Fruit fly (Drosophila melanogaster): ENCODE data around the gene rho.

The rho gene

dm6 chr3L:1463547-1463946 is at the start of gene rho:
Gene rho, plus strand, starts transcription at chr3L:1463811.
- TF ChIP-seq CG8478 (optimal IDR thresholded peaks at IDR 0.05) (no peak), Dll (optimal IDR thresholded peaks at IDR 0.05) (peak; percentile 27), psq (optimal IDR thresholded peaks at IDR 0.05) (no peak), usp (GFP tag; optimal IDR thresholded peaks at IDR 0.05) (no peak), pan (optimal IDR thresholded peaks at IDR 0.05) (no peak), EcR (GFP tag; optimal IDR thresholded peaks at IDR 0.05) (no peak)

dm6 chr3L:1414032-1414431 is 49.6 kb upstream of the rho start:
- TF ChIP-seq Dll (optimal IDR thresholded peaks at IDR 0.05), result peak; percentile 8
- TF ChIP-seq CG8478 (optimal IDR thresholded peaks at IDR 0.05), result no peak

dm6 chr3L:1415931-1416330 is 47.7 kb upstream of the rho start, which contains the start of gene FucTD:
Gene FucTD, plus strand, starts transcription at chr3L:1416231.
- TF ChIP-seq EcR (GFP tag; optimal IDR thresholded peaks at IDR 0.05) (no peak), pan (optimal IDR thresholded peaks at IDR 0.05) (no peak), usp (GFP tag; optimal IDR thresholded peaks at IDR 0.05) (no peak), psq (optimal IDR thresholded peaks at IDR 0.05) (no peak), CG8478 (optimal IDR thresholded peaks at IDR 0.05) (no peak), Dll (optimal IDR thresholded peaks at IDR 0.05) (no peak)

- no peak for TF ChIP-seq pan (optimal IDR thresholded peaks at IDR 0.05)
- TF ChIP-seq usp (GFP tag; optimal IDR thresholded peaks at IDR 0.05), result no peak
- TF ChIP-seq EcR (GFP tag; optimal IDR thresholded peaks at IDR 0.05), result no peak
- TF ChIP-seq psq (optimal IDR thresholded peaks at IDR 0.05), result no peak
- TF ChIP-seq Dll (optimal IDR thresholded peaks at IDR 0.05), result no peak
- TF ChIP-seq CG8478 (optimal IDR thresholded peaks at IDR 0.05), result no peak
Measured at dm6 chr3L:1417898-1418297, 45.7 kb upstream of the rho start.

- TF ChIP-seq usp (GFP tag; optimal IDR thresholded peaks at IDR 0.05) (no peak), EcR (GFP tag; optimal IDR thresholded peaks at IDR 0.05) (no peak), pan (optimal IDR thresholded peaks at IDR 0.05) (no peak), Dll (optimal IDR thresholded peaks at IDR 0.05) (no peak), CG8478 (optimal IDR thresholded peaks at IDR 0.05) (no peak), psq (optimal IDR thresholded peaks at IDR 0.05) (no peak)
Measured at dm6 chr3L:1418821-1419220, 44.8 kb upstream of the rho start.

- TF ChIP-seq psq (optimal IDR thresholded peaks at IDR 0.05) (no peak), Dll (optimal IDR thresholded peaks at IDR 0.05) (no peak), pan (optimal IDR thresholded peaks at IDR 0.05) (no peak), EcR (GFP tag; optimal IDR thresholded peaks at IDR 0.05) (no peak)
Measured at dm6 chr3L:1419929-1420328, 43.7 kb upstream of the rho start.

dm6 chr3L:1420950-1421349 is 42.7 kb upstream of the rho start:
- no peak for TF ChIP-seq usp (GFP tag; optimal IDR thresholded peaks at IDR 0.05)
- no peak for TF ChIP-seq Dll (optimal IDR thresholded peaks at IDR 0.05)
- no peak for TF ChIP-seq psq (optimal IDR thresholded peaks at IDR 0.05)
- TF ChIP-seq CG8478 (optimal IDR thresholded peaks at IDR 0.05), result no peak
- TF ChIP-seq EcR (GFP tag; optimal IDR thresholded peaks at IDR 0.05), result no peak

- TF ChIP-seq pan (optimal IDR thresholded peaks at IDR 0.05), result no peak
Measured at dm6 chr3L:1423371-1423770, 40.2 kb upstream of the rho start, which contains the start of gene CG9173. Gene CG9173, minus strand, starts transcription at chr3L:1423471.

- TF ChIP-seq EcR (GFP tag; optimal IDR thresholded peaks at IDR 0.05) (no peak), pan (optimal IDR thresholded peaks at IDR 0.05) (no peak), Dll (optimal IDR thresholded peaks at IDR 0.05) (no peak), psq (optimal IDR thresholded peaks at IDR 0.05) (no peak), usp (GFP tag; optimal IDR thresholded peaks at IDR 0.05) (no peak), CG8478 (optimal IDR thresholded peaks at IDR 0.05) (no peak)
Measured at dm6 chr3L:1424488-1424887, 39.1 kb upstream of the rho start.

dm6 chr3L:1431489-1432053 is 32.0 kb upstream of the rho start:
- TF ChIP-seq usp (GFP tag; optimal IDR thresholded peaks at IDR 0.05) (no peak), Dll (optimal IDR thresholded peaks at IDR 0.05) (no peak)

dm6 chr3L:1437772-1438171 is 25.8 kb upstream of the rho start, which contains the start of gene SA2:
Gene SA2, minus strand, starts transcription at chr3L:1437872.
- TF ChIP-seq pan (optimal IDR thresholded peaks at IDR 0.05), result no peak
- TF ChIP-seq EcR (GFP tag; optimal IDR thresholded peaks at IDR 0.05), result no peak

- no peak for TF ChIP-seq CG8478 (optimal IDR thresholded peaks at IDR 0.05)
- TF ChIP-seq Dll (optimal IDR thresholded peaks at IDR 0.05), result no peak
- TF ChIP-seq psq (optimal IDR thresholded peaks at IDR 0.05), result no peak
- TF ChIP-seq EcR (GFP tag; optimal IDR thresholded peaks at IDR 0.05), result no peak
- no peak for TF ChIP-seq usp (GFP tag; optimal IDR thresholded peaks at IDR 0.05)
- no peak for TF ChIP-seq pan (optimal IDR thresholded peaks at IDR 0.05)
Measured at dm6 chr3L:1440999-1441398, 22.6 kb upstream of the rho start.

dm6 chr3L:1442309-1442708 is 21.3 kb upstream of the rho start:
- TF ChIP-seq Dll (optimal IDR thresholded peaks at IDR 0.05), result no peak
- no peak for TF ChIP-seq CG8478 (optimal IDR thresholded peaks at IDR 0.05)
- TF ChIP-seq EcR (GFP tag; optimal IDR thresholded peaks at IDR 0.05), result no peak

- TF ChIP-seq EcR (GFP tag; optimal IDR thresholded peaks at IDR 0.05) (no peak), pan (optimal IDR thresholded peaks at IDR 0.05) (peak; percentile 94)
Measured at dm6 chr3L:1442906-1443305, 20.7 kb upstream of the rho start.
